Fruit fly (Drosophila melanogaster): ENCODE data around the gene lbl.

DNA sequence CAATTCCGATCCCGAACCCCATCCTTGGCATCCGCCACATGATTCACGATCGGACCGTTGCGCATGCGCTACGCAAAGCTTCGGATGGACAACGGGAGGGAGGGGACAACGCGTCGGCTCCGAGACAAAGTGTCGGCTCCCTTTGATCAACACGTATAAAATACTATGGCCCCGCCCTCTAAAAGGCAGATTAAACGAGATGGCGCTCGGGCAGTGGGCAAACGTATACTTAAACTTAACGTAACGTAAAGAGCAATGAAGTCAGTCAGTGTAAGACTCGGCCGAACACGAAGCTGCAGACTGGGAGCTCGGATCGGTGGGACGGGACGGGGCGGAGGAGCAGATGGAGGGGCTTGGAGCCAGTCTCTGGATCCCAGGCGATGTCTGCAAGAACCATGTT, 17.0 kb downstream of the lbl start:
- TF ChIP-seq EcR (GFP tag; optimal IDR thresholded peaks at IDR 0.05) (no peak), D1 (tag; optimal IDR thresholded peaks at IDR 0.05) (no peak)
